Worm (Caenorhabditis elegans) whole organism, young adult: Measurements from ENCODE around the gene cku-70.

Experiments
- akir-1 ChIP-seq: fragments of 200-800 bp; sonication (Bioruptor generic); optimal IDR thresholded peaks from 2 replicates; lab custom pipeline; 2018; ENCODE audit warnings: mild to moderate bottlenecking, missing genetic modification characterization, moderate library complexity, missing compliant biosample characterization
- pha-4 ChIP-seq: fragments of 150-350 bp; sonication (generic microtip); optimal IDR thresholded peaks from 2 replicates; lab custom pipeline; 2014; ENCODE audit warnings: missing biosample characterization, missing genetic modification reagents, missing genetic modification characterization
- snpc-4 ChIP-seq, 5 experiments: fragments of 150-350 bp in 1 of 5; sonication (generic microtip) in 4 of 5; optimal IDR thresholded peaks; 2 replicates each; lab custom pipeline; 2014 to 2018; ENCODE audit warnings: missing genetic modification characterization in 5 of 5, missing biosample characterization in 3 of 5, antibody characterized with exemption in 2 of 5, mild to moderate bottlenecking in 2 of 5, missing compliant biosample characterization in 2 of 5, missing genotype in 2 of 5, moderate library complexity in 2 of 5, missing genetic modification reagents in 1 of 5

DNA sequence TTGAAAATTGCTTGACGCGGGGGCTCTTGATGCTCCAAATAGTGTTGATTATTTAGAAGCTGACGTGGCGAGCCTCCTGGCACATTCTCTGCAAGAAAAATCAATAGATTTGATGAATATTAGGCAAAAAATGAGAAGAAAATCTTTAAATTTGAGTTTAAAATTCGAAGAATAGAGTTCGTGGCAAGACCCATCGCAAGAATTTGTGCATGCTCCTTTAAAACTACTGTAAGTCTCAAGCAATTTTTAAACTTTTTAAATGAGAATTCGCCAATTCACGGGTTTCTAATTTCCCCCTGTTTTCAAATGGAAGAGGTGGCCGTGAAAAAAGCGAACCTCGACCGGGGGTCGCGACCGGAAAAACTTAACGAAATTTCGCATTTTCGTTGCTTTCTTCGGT, 40.8 kb upstream of the cku-70 start:
- TF ChIP-seq snpc-4 (GFP tag; optimal IDR thresholded peaks at IDR 0.05; lab: Kevin White, UChicago): no peak
- TF ChIP-seq snpc-4 (tag; optimal IDR thresholded peaks at IDR 0.05; lab: Kevin White, UChicago): no peak
- no peak for TF ChIP-seq pha-4 (tag; lab: Kevin White, UChicago)
- TF ChIP-seq akir-1 (GFP tag; lab: Kevin White, UChicago): no peak
